Fruit fly (Drosophila melanogaster): ENCODE data around the gene CG5746.

CG5746 gene

DNA sequence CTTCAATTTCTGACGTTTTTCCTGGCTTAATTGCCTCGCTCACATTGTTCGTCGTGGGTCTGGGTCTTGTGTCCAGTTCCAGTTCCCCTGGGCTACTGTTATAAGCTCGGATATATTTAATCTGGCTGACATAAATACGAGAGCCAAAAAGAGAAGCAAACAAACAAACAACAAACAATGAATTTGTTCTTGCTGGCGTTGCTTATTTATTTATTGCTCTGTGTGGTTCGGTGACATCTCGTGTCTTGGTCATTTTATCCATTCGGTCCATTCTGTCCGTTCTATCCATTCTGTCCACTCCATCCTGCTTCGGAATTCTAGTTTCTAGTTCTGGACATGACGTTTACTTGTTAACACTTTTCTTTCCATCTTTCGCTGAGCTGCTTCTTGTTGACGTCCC lies 36.4 kb upstream of the CG5746 start, which contains the start of gene CG17780:
Gene CG17780 (minus strand): TSS at position 101 of the 400 bp plus-strand sequence.
- TF ChIP-seq Hnf4 (GFP tag; optimal IDR thresholded peaks at IDR 0.05) (no peak), N (GFP tag; optimal IDR thresholded peaks at IDR 0.05) (no peak), Hr83 (GFP tag; optimal IDR thresholded peaks at IDR 0.05; ENCODE audit: poor library complexity, severe bottlenecking) (no peak), lola (GFP tag; optimal IDR thresholded peaks at IDR 0.05) (no peak), brk (GFP tag; optimal IDR thresholded peaks at IDR 0.05) (no peak), Mio (GFP tag; optimal IDR thresholded peaks at IDR 0.05) (no peak), psq (GFP tag; optimal IDR thresholded peaks at IDR 0.05) (no peak), OdsH (GFP tag; optimal IDR thresholded peaks at IDR 0.05) (no peak), CG9705 (GFP tag; optimal IDR thresholded peaks at IDR 0.05) (no peak), jim (GFP tag; optimal IDR thresholded peaks at IDR 0.05) (no peak), h (GFP tag; optimal IDR thresholded peaks at IDR 0.05) (no peak), foxo (GFP tag; optimal IDR thresholded peaks at IDR 0.05) (no peak), HLH106 (tag; optimal IDR thresholded peaks at IDR 0.05) (no peak), Dif (GFP tag; optimal IDR thresholded peaks at IDR 0.05; ENCODE audit: partially characterized antibody) (no peak), Vsx2 (GFP tag; optimal IDR thresholded peaks at IDR 0.05; ENCODE audit: partially characterized antibody) (no peak), dsf (GFP tag; optimal IDR thresholded peaks at IDR 0.05; ENCODE audit: borderline replicate concordance) (no peak), Jra (GFP tag; optimal IDR thresholded peaks at IDR 0.05) (no peak)

DNA sequence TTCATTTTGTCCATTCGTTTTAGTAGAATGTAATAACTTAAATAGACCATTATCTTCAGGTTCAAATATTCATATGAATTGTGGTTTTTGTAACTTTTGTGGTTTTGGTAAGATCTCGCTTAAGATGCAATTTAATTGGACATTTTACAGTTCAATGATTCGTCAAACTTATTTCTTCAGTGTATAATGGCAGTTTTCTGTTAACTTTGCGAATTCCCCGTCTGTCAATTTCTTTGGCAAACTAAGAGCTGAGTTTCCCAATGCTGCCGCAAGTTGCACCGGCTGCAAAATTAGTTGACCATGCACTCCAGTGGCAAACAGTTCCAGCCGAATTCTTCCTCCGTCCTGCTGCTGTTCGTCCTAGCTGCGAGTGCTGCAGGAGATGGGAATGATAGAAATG lies 28.0 kb upstream of the CG5746 start, which contains the start of gene CG33342:
Gene CG33342 (plus strand): TSS at position 301 of the 400 bp plus-strand sequence.
- TF ChIP-seq Dif (GFP tag; optimal IDR thresholded peaks at IDR 0.05; ENCODE audit: partially characterized antibody) = no peak
- TF ChIP-seq jim (GFP tag; optimal IDR thresholded peaks at IDR 0.05) = no peak
- TF ChIP-seq psq (GFP tag; optimal IDR thresholded peaks at IDR 0.05) = no peak
- TF ChIP-seq HLH106 (tag; optimal IDR thresholded peaks at IDR 0.05) = no peak
- TF ChIP-seq fru (GFP tag; optimal IDR thresholded peaks at IDR 0.05) = no peak
- TF ChIP-seq sage (GFP tag; optimal IDR thresholded peaks at IDR 0.05) = no peak
- no peak for TF ChIP-seq foxo (GFP tag; optimal IDR thresholded peaks at IDR 0.05)
- TF ChIP-seq Jra (GFP tag; optimal IDR thresholded peaks at IDR 0.05) = no peak
- TF ChIP-seq Sp1 (GFP tag; optimal IDR thresholded peaks at IDR 0.05) = no peak
- no peak for TF ChIP-seq lola (GFP tag; optimal IDR thresholded peaks at IDR 0.05)
- TF ChIP-seq brk (GFP tag; optimal IDR thresholded peaks at IDR 0.05) = no peak
- no peak for TF ChIP-seq h (GFP tag; optimal IDR thresholded peaks at IDR 0.05)
- TF ChIP-seq woc (GFP tag; optimal IDR thresholded peaks at IDR 0.05) = no peak
- TF ChIP-seq dsf (GFP tag; optimal IDR thresholded peaks at IDR 0.05; ENCODE audit: borderline replicate concordance) = no peak
- no peak for TF ChIP-seq pan (optimal IDR thresholded peaks at IDR 0.05)
- no peak for TF ChIP-seq usp (GFP tag; optimal IDR thresholded peaks at IDR 0.05)

DNA sequence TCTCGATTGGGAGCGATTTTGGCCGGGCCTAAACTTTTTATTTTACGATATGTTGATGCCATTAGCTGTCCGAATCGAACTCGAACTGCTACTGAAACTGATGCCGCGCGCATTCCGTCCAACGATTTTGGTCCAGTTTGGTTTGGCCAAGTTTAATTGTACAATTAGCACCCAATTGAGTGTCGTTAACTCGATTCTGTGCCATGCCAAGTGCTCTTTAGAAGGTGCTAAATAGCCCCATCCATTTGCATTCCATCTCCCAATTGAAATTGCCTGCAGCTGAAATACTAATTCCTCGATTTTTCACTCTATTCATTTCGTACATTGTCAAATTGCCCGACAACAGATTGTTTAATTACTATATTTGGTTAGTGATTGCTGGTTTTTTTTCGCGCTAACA lies 27.0 kb upstream of the CG5746 start, which contains the start of gene CG17781:
Gene CG17781 (minus strand): TSS at position 101 of the 400 bp plus-strand sequence.
- TF ChIP-seq brk (GFP tag; optimal IDR thresholded peaks at IDR 0.05) (no peak), ey (GFP tag; optimal IDR thresholded peaks at IDR 0.05) (no peak)

dm6 chr3R:24372662-24373061 lies 24.1 kb upstream of the CG5746 start, which contains the start of gene CG17782:
TSS of gene CG17782 (minus strand) at chr3R:24372762.
- TF ChIP-seq GATAd (GFP tag; optimal IDR thresholded peaks at IDR 0.05) (no peak), br (GFP tag; optimal IDR thresholded peaks at IDR 0.05) (no peak), tai (GFP tag; optimal IDR thresholded peaks at IDR 0.05) (no peak), rgr (GFP tag; optimal IDR thresholded peaks at IDR 0.05) (no peak), usp (GFP tag; optimal IDR thresholded peaks at IDR 0.05) (no peak), Rel (GFP tag; optimal IDR thresholded peaks at IDR 0.05) (no peak), Rel (tag; optimal IDR thresholded peaks at IDR 0.05) (no peak), fru (GFP tag; optimal IDR thresholded peaks at IDR 0.05) (no peak), jim (GFP tag; optimal IDR thresholded peaks at IDR 0.05) (no peak), Hr78 (GFP tag; optimal IDR thresholded peaks at IDR 0.05) (no peak), Hnf4 (GFP tag; optimal IDR thresholded peaks at IDR 0.05) (no peak), woc (GFP tag; optimal IDR thresholded peaks at IDR 0.05) (no peak), h (GFP tag; optimal IDR thresholded peaks at IDR 0.05) (no peak), dmrt93B (GFP tag; optimal IDR thresholded peaks at IDR 0.05) (no peak), Jra (GFP tag; optimal IDR thresholded peaks at IDR 0.05) (no peak), Sp1 (GFP tag; optimal IDR thresholded peaks at IDR 0.05) (no peak), pan (optimal IDR thresholded peaks at IDR 0.05) (no peak), Vsx2 (GFP tag; optimal IDR thresholded peaks at IDR 0.05; ENCODE audit: partially characterized antibody) (no peak), Mio (GFP tag; optimal IDR thresholded peaks at IDR 0.05) (no peak), Myc (optimal IDR thresholded peaks at IDR 0.05) (no peak), foxo (GFP tag; optimal IDR thresholded peaks at IDR 0.05) (no peak)

Data from whole organism, wandering third instar larva.